Fruit fly (Drosophila melanogaster) whole organism, adult: ENCODE results near the gene Diedel2.

Source experiments
- CG11617 ChIP-seq: fragments of 200-800 bp; sonication (Bioruptor generic); optimal IDR thresholded peaks from 2 replicates; lab custom pipeline; 2017; ENCODE audit warnings: mild to moderate bottlenecking, missing biosample characterization, missing genetic modification reagents, missing genetic modification characterization
- CG12768 ChIP-seq: fragments of 200-800 bp; sonication (Bioruptor generic); optimal IDR thresholded peaks from 2 replicates; lab custom pipeline; 2017; ENCODE audit warnings: missing biosample characterization, missing genetic modification characterization, mild to moderate bottlenecking, moderate library complexity, missing genetic modification reagents
- CG33017 ChIP-seq: fragments of 200-800 bp; sonication (Bioruptor generic); optimal IDR thresholded peaks from 2 replicates; lab custom pipeline; 2018; ENCODE audit warnings: missing biosample characterization, mild to moderate bottlenecking, missing genetic modification characterization, moderate library complexity
- CG7045 ChIP-seq: fragments of 200-800 bp; sonication (Bioruptor generic); optimal IDR thresholded peaks from 2 replicates; lab custom pipeline; 2017; ENCODE audit warnings: missing biosample characterization, mild to moderate bottlenecking, missing genetic modification characterization
- Clk ChIP-seq: fragments of 200-800 bp; sonication (Bioruptor generic); optimal IDR thresholded peaks from 2 replicates; lab custom pipeline; 2017; ENCODE audit warnings: missing biosample characterization, missing genetic modification characterization
- Crg-1 ChIP-seq: fragments of 200-800 bp; sonication (Bioruptor generic); optimal IDR thresholded peaks from 2 replicates; lab custom pipeline; 2016; ENCODE audit warnings: missing biosample characterization, missing genetic modification characterization
- Hr96 ChIP-seq: fragments of 200-800 bp; sonication (Bioruptor generic); optimal IDR thresholded peaks from 2 replicates; lab custom pipeline; 2016; ENCODE audit warnings: missing biosample characterization, missing genetic modification characterization
- Mnt ChIP-seq: fragments of 200-800 bp; sonication (Bioruptor generic); optimal IDR thresholded peaks from 2 replicates; lab custom pipeline; 2016; ENCODE audit warnings: missing biosample characterization, mild to moderate bottlenecking, missing genetic modification characterization
- bab1 ChIP-seq: fragments of 200-800 bp; sonication (Bioruptor generic); optimal IDR thresholded peaks from 3 replicates; lab custom pipeline; 2019; ENCODE audit warnings: missing biosample characterization, mild to moderate bottlenecking, missing genetic modification characterization, moderate library complexity
- kay ChIP-seq: fragments of 200-800 bp; sonication (Bioruptor generic); peaks from one replicate; lab custom pipeline; 2016; ENCODE audit warnings: missing biosample characterization, missing genetic modification characterization, borderline replicate concordance
- pad ChIP-seq: fragments of 200-800 bp; sonication (Bioruptor generic); optimal IDR thresholded peaks from 3 replicates; lab custom pipeline; 2017; ENCODE audit warnings: missing biosample characterization, missing genetic modification characterization, mild to moderate bottlenecking, moderate library complexity, missing genetic modification reagents
- tj ChIP-seq: fragments of 200-800 bp; sonication (Bioruptor generic); optimal IDR thresholded peaks from 3 replicates; lab custom pipeline; 2017; ENCODE audit warnings: missing biosample characterization, mild to moderate bottlenecking, missing genetic modification characterization, moderate library complexity
- toe ChIP-seq: fragments of 200-800 bp; sonication (Bioruptor generic); optimal IDR thresholded peaks from 2 replicates; lab custom pipeline; 2016; ENCODE audit warnings: missing biosample characterization, missing genetic modification characterization

Gene Diedel2

DNA sequence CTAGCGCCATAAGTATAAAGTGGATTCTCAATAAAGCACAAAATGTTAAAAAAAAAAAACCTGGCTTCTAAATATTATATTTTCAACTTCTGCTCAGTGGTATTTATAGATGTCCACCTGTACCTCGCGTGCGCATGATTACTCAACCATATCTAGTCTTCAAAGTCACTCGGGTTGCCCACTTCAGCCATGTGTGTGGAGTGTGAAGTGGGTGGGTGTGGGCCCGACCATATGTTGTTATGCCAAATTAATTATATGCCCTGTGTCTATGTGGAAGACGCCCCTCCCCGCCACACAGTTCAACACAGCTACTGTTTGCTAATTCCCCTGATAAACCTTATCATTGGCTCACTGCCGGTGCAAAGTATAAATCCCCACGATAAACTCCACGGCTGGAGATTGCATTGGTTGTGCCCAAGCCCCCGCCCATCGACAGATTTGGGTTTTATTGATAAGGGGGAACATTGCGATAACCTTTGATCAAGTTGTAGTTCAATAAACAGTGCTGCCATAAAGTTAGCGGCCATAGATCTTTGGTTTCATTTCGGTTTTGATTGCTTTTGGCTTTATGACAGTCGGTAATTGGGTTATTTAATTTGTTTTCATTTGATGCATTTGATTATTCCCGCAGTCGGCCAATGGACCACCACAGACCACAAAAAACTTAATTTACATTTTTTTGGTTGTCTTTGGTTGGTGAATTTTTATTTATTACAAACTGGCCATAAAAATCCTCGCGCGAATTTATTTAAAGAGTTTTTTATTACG lies 12.6 kb downstream of the Diedel2 start:
- TF ChIP-seq CG33017 (tag; lab: Kevin White, UChicago) (no peak), CG7045 (GFP tag; lab: Kevin White, UChicago) (no peak), kay (peak; percentile 20), Hr96 (GFP tag; lab: Kevin White, UChicago) (peak; percentile 34), Crg-1 (GFP tag; lab: Kevin White, UChicago) (no peak), CG11617 (no peak)

DNA sequence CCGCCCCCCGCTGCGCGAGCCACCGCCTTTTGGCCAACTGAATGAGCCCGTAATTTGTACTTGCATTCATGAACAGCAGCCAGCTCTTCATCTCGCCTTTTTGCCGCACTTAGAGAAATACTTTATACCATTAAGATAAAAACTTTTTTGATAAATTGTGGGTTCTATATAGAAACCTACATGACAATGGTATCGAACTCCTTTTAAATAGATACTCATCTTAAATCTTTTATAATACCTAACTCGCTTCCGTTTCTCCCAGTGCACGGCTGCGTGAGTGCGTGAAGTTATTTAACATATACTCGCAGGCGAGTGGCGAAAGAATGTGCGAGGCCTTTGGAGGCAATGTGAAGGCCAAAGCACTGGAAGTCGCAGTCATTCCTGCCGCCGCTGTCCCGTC lies 17.6 kb downstream of the Diedel2 start:
- TF ChIP-seq bab1 (GFP tag; lab: Kevin White, UChicago) = no peak
- peak; percentile 7 for TF ChIP-seq toe (GFP tag; lab: Kevin White, UChicago)

DNA sequence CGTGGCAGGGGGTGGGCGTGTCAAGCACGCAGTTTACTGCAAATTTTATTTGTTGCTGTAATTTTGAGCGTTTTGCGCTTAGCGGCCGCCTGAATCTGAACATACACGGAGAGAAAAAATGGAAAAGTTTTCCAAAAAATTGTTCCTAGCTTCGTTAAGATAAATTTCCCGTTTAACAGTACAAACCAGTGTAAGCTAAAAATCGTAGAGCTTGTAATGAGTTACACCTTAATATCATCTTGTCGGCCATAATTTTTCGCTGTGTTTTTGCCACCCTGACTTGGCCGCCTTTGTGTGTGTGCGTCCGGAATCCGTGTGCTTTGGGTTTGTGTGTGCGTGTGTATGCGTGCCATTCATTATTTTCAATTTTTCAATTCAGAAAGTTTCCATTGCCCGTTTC lies 43.2 kb downstream of the Diedel2 start:
- TF ChIP-seq tj (GFP tag; lab: Kevin White, UChicago) (no peak), CG7045 (GFP tag; lab: Kevin White, UChicago) (no peak), pad (GFP tag; lab: Kevin White, UChicago) (no peak), CG12768 (no peak), Clk (GFP tag; lab: Kevin White, UChicago) (no peak), CG11617 (no peak), Mnt (GFP tag; lab: Kevin White, UChicago) (no peak)
